Worm (Caenorhabditis elegans): Measurements from ENCODE around the gene snx-17.

- TF ChIP-seq fos-1 (tag; optimal IDR thresholded peaks at IDR 0.05) (no peak), ama-1 (optimal IDR thresholded peaks at IDR 0.05) (peak; percentile 66), skn-1 (tag; optimal IDR thresholded peaks at IDR 0.05) (peak; percentile 5), zag-1 (tag; optimal IDR thresholded peaks at IDR 0.05) (no peak), nhr-11 (tag; optimal IDR thresholded peaks at IDR 0.05) (no peak), mab-9 (GFP tag; IDR thresholded peaks at IDR 0.05) (no peak), ceh-8 (GFP tag; optimal IDR thresholded peaks at IDR 0.05) (peak; percentile 21), nhr-20 (tag; optimal IDR thresholded peaks at IDR 0.05) (peak; percentile 42)
These were observed 22.0 kb upstream of the snx-17 start for ce11 chrX:13143762-13144732.

Data from whole organism, L1 larva.